Worm (Caenorhabditis elegans) whole organism, late embryonic: ENCODE data around the gene R07B1.13.

Experiments
- C08G9.2 ChIP-seq: sonication (generic microtip); optimal IDR thresholded peaks from 2 replicates; lab custom pipeline; 2016; ENCODE audit warnings: mild to moderate bottlenecking, missing genetic modification characterization, moderate library complexity, missing compliant biosample characterization
- C38D4.7 ChIP-seq: fragments of 200-800 bp; sonication (Bioruptor generic); optimal IDR thresholded peaks from 2 replicates; lab custom pipeline; 2018; ENCODE audit warnings: mild to moderate bottlenecking, missing genetic modification characterization, moderate library complexity, missing compliant biosample characterization
- F13H6.1 ChIP-seq: sonication (generic microtip); optimal IDR thresholded peaks from 2 replicates; lab custom pipeline; 2016; ENCODE audit warnings: missing genetic modification characterization, missing compliant biosample characterization
- ahr-1 ChIP-seq: sonication (generic microtip); optimal IDR thresholded peaks from 2 replicates; lab custom pipeline; 2016; ENCODE audit warnings: missing genetic modification characterization, missing compliant biosample characterization
- ama-1 ChIP-seq: fragments of 150-350 bp; optimal IDR thresholded peaks from 2 replicates; lab custom pipeline; 2014
- ceh-14 ChIP-seq: sonication (generic microtip); optimal IDR thresholded peaks from 2 replicates; lab custom pipeline; 2016; ENCODE audit warnings: missing genotype, missing genetic modification characterization, missing compliant biosample characterization
- ceh-18 ChIP-seq: sonication (generic microtip); optimal IDR thresholded peaks from 2 replicates; lab custom pipeline; 2016; ENCODE audit warnings: missing genetic modification characterization, missing compliant biosample characterization
- ceh-2 ChIP-seq: sonication (generic microtip); optimal IDR thresholded peaks from 2 replicates; lab custom pipeline; 2016; ENCODE audit warnings: missing genotype, missing genetic modification characterization, missing compliant biosample characterization
- ceh-30 ChIP-seq: fragments of 150-350 bp; optimal IDR thresholded peaks from 2 replicates; lab custom pipeline; 2014; ENCODE audit warnings: missing biosample characterization, missing genetic modification characterization
- ceh-31 ChIP-seq: sonication (generic microtip); optimal IDR thresholded peaks from 2 replicates; lab custom pipeline; 2016; ENCODE audit warnings: missing genetic modification characterization, missing compliant biosample characterization
- ceh-34 ChIP-seq: sonication (generic microtip); optimal IDR thresholded peaks from 2 replicates; lab custom pipeline; 2016; ENCODE audit warnings: mild to moderate bottlenecking, missing genetic modification characterization, missing compliant biosample characterization
- ceh-45 ChIP-seq: fragments of 200-800 bp; sonication (Bioruptor generic); IDR thresholded peaks from 2 replicates; pipeline ENCODE4 v1.3.6; 2022; ENCODE audit warnings: missing genetic modification reagents, missing genetic modification characterization, missing compliant biosample characterization
- ceh-48 ChIP-seq: sonication (generic microtip); optimal IDR thresholded peaks from 2 replicates; lab custom pipeline; 2016; ENCODE audit warnings: missing genetic modification characterization, inconsistent platforms, missing compliant biosample characterization
- ceh-9 ChIP-seq: sonication (generic microtip); optimal IDR thresholded peaks from 2 replicates; lab custom pipeline; 2016; ENCODE audit warnings: mild to moderate bottlenecking, missing genetic modification characterization, inconsistent platforms, missing compliant biosample characterization
- dve-1 ChIP-seq: sonication (generic microtip); optimal IDR thresholded peaks from 2 replicates; lab custom pipeline; 2017; ENCODE audit warnings: antibody characterized with exemption, mild to moderate bottlenecking, missing genetic modification characterization, missing compliant biosample characterization
- elt-2 ChIP-seq: sonication (generic microtip); optimal IDR thresholded peaks from 2 replicates; lab custom pipeline; 2016; ENCODE audit warnings: missing genetic modification reagents, missing genetic modification characterization, missing compliant biosample characterization
- elt-4 ChIP-seq: sonication (generic microtip); optimal IDR thresholded peaks from 2 replicates; lab custom pipeline; 2016; ENCODE audit warnings: missing genetic modification characterization, missing compliant biosample characterization
- eyg-1 ChIP-seq: sonication (generic microtip); optimal IDR thresholded peaks from 2 replicates; lab custom pipeline; 2016; ENCODE audit warnings: missing genotype, missing genetic modification characterization, missing compliant biosample characterization
- fax-1 ChIP-seq: sonication (generic microtip); optimal IDR thresholded peaks from 2 replicates; lab custom pipeline; 2016; ENCODE audit warnings: missing genotype, missing genetic modification characterization, missing compliant biosample characterization
- fkh-10 ChIP-seq: fragments of 150-350 bp; optimal IDR thresholded peaks from 2 replicates; lab custom pipeline; 2014; ENCODE audit warnings: missing biosample characterization, missing genetic modification reagents, missing genetic modification characterization
- fkh-6 ChIP-seq: sonication (generic microtip); optimal IDR thresholded peaks from 2 replicates; lab custom pipeline; 2016; ENCODE audit warnings: missing genetic modification characterization, missing compliant biosample characterization
- gmeb-2 ChIP-seq: sonication (generic microtip); optimal IDR thresholded peaks from 2 replicates; lab custom pipeline; 2016; ENCODE audit warnings: missing genetic modification characterization, inconsistent platforms, missing compliant biosample characterization
- hlh-13 ChIP-seq: fragments of 200-800 bp; sonication (Bioruptor generic); optimal IDR thresholded peaks from 2 replicates; lab custom pipeline; 2018; ENCODE audit warnings: mild to moderate bottlenecking, missing genetic modification characterization, missing compliant biosample characterization
- hlh-15 ChIP-seq: sonication (generic microtip); optimal IDR thresholded peaks from 2 replicates; lab custom pipeline; 2016; ENCODE audit warnings: missing genetic modification characterization, missing compliant biosample characterization
- hlh-6 ChIP-seq: sonication (generic microtip); optimal IDR thresholded peaks from 2 replicates; lab custom pipeline; 2016; ENCODE audit warnings: missing genotype, missing genetic modification characterization, missing compliant biosample characterization
- hlh-8 ChIP-seq: sonication (generic microtip); optimal IDR thresholded peaks from 2 replicates; lab custom pipeline; 2016; ENCODE audit warnings: missing genotype, missing genetic modification characterization, missing compliant biosample characterization
- lim-6 ChIP-seq: sonication (generic microtip); optimal IDR thresholded peaks from 2 replicates; lab custom pipeline; 2016; ENCODE audit warnings: missing genetic modification characterization, missing compliant biosample characterization
- lin-11 ChIP-seq: fragments of 200-800 bp; sonication (Bioruptor generic); optimal IDR thresholded peaks from 2 replicates; lab custom pipeline; 2018; ENCODE audit warnings: mild to moderate bottlenecking, missing genetic modification characterization, missing compliant biosample characterization
- madf-2 ChIP-seq: sonication (generic microtip); optimal IDR thresholded peaks from 2 replicates; lab custom pipeline; 2017; ENCODE audit warnings: missing genetic modification characterization, missing compliant biosample characterization
- nfya-1 ChIP-seq: sonication (generic microtip); optimal IDR thresholded peaks from 2 replicates; lab custom pipeline; 2017; ENCODE audit warnings: missing genetic modification characterization, mild to moderate bottlenecking, missing compliant biosample characterization, antibody characterized with exemption, moderate library complexity
- nhr-11 ChIP-seq: fragments of 150-350 bp; optimal IDR thresholded peaks from 2 replicates; lab custom pipeline; 2014; ENCODE audit warnings: missing biosample characterization, missing genetic modification characterization
- nhr-232 ChIP-seq: sonication (generic microtip); optimal IDR thresholded peaks from 2 replicates; lab custom pipeline; 2016; ENCODE audit warnings: missing genetic modification characterization, missing compliant biosample characterization
- npax-4 ChIP-seq: sonication (generic microtip); optimal IDR thresholded peaks from 2 replicates; lab custom pipeline; 2016; ENCODE audit warnings: missing genetic modification characterization, missing compliant biosample characterization
- pha-2 ChIP-seq: sonication (generic microtip); optimal IDR thresholded peaks from 2 replicates; lab custom pipeline; 2017; ENCODE audit warnings: mild to moderate bottlenecking, missing genetic modification characterization, missing compliant biosample characterization
- pha-4 ChIP-seq: fragments of 150-350 bp; optimal IDR thresholded peaks from 2 replicates; lab custom pipeline; 2018; ENCODE audit warnings: missing biosample characterization, missing genetic modification reagents, missing genetic modification characterization
- pros-1 ChIP-seq: fragments of 150-350 bp; optimal IDR thresholded peaks from 2 replicates; lab custom pipeline; 2014; ENCODE audit warnings: missing biosample characterization, missing genetic modification reagents, missing genetic modification characterization
- ref-2 ChIP-seq: sonication (generic microtip); optimal IDR thresholded peaks from 2 replicates; lab custom pipeline; 2016; ENCODE audit warnings: missing genetic modification characterization, missing compliant biosample characterization
- rnt-1 ChIP-seq: sonication (generic microtip); optimal IDR thresholded peaks from 2 replicates; lab custom pipeline; 2016; ENCODE audit warnings: missing genetic modification characterization, missing compliant biosample characterization
- sdc-2 ChIP-seq: sonication (generic microtip); optimal IDR thresholded peaks from 2 replicates; lab custom pipeline; 2016; ENCODE audit warnings: missing genotype, missing genetic modification characterization, missing compliant biosample characterization
- sox-4 ChIP-seq: sonication (generic microtip); optimal IDR thresholded peaks from 2 replicates; lab custom pipeline; 2017; ENCODE audit warnings: mild to moderate bottlenecking, missing genetic modification characterization, inconsistent platforms, missing compliant biosample characterization
- syd-9 ChIP-seq: sonication (generic microtip); optimal IDR thresholded peaks from 2 replicates; lab custom pipeline; 2016; ENCODE audit warnings: mild to moderate bottlenecking, missing genetic modification characterization, moderate library complexity, missing compliant biosample characterization
- tbx-2 ChIP-seq: sonication (generic microtip); optimal IDR thresholded peaks from 2 replicates; lab custom pipeline; 2016; ENCODE audit warnings: missing genetic modification characterization, missing compliant biosample characterization
- tbx-7 ChIP-seq: sonication (generic microtip); optimal IDR thresholded peaks from 2 replicates; lab custom pipeline; 2016; ENCODE audit warnings: missing genotype, missing genetic modification characterization, missing compliant biosample characterization
- ttx-3 ChIP-seq: sonication (generic microtip); optimal IDR thresholded peaks from 2 replicates; lab custom pipeline; 2016; ENCODE audit warnings: missing genetic modification reagents, missing genetic modification characterization, missing compliant biosample characterization
- unc-55 ChIP-seq: sonication (generic microtip); optimal IDR thresholded peaks from 2 replicates; lab custom pipeline; 2017; ENCODE audit warnings: missing biosample characterization, missing genetic modification reagents, missing genetic modification characterization
- unc-86 ChIP-seq: sonication (generic microtip); optimal IDR thresholded peaks from 2 replicates; lab custom pipeline; 2016; ENCODE audit warnings: missing genetic modification characterization, missing compliant biosample characterization

Gene R07B1.13

DNA sequence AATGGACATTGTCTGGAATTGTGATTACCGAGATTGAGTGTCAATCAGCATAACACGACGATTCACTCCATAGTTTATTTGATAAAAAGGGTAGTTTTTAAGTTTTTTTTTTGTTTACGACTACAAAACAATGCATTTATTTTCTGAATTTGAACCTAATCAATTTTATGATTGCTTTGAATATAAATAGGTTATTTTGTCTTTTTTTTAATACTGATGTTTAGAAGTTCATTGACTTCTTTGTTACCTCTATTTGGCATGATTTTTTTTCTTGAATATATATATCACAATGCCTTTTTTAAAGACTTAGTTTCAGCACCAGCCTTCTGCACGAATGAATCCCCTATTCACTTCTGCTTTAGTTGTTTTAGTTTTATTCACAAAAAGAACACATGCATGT, at the start of gene R07B1.13:
TSS of gene R07B1.13 (plus strand) at position 301 of the 400 bp plus-strand sequence.
- TF ChIP-seq fkh-10 = no peak
- TF ChIP-seq C38D4.7 (GFP tag; lab: Kevin White, UChicago) = no peak
- TF ChIP-seq ceh-45 (GFP tag; lab: Robert Waterston, UW) = no peak
- TF ChIP-seq ref-2 (tag; lab: Kevin White, UChicago) = no peak
- TF ChIP-seq ceh-2 = no peak
- no peak for TF ChIP-seq rnt-1 (tag; lab: Kevin White, UChicago)
- TF ChIP-seq nhr-232 = no peak
- no peak for TF ChIP-seq hlh-6 (tag; lab: Kevin White, UChicago)
- no peak for TF ChIP-seq ceh-18
- TF ChIP-seq ceh-30 (tag; lab: Kevin White, UChicago) = no peak
- TF ChIP-seq ceh-34 = no peak
- no peak for TF ChIP-seq ahr-1 (tag; lab: Kevin White, UChicago)
- no peak for TF ChIP-seq sox-4
- TF ChIP-seq gmeb-2 (tag; lab: Kevin White, UChicago) = no peak
- TF ChIP-seq nhr-11 (tag; lab: Kevin White, UChicago) = no peak
- no peak for TF ChIP-seq elt-4 (tag; lab: Kevin White, UChicago)
- TF ChIP-seq syd-9 (tag; lab: Kevin White, UChicago) = no peak
- no peak for TF ChIP-seq unc-86 (tag; lab: Kevin White, UChicago)
- TF ChIP-seq hlh-8 = no peak
- TF ChIP-seq elt-2 = no peak

DNA sequence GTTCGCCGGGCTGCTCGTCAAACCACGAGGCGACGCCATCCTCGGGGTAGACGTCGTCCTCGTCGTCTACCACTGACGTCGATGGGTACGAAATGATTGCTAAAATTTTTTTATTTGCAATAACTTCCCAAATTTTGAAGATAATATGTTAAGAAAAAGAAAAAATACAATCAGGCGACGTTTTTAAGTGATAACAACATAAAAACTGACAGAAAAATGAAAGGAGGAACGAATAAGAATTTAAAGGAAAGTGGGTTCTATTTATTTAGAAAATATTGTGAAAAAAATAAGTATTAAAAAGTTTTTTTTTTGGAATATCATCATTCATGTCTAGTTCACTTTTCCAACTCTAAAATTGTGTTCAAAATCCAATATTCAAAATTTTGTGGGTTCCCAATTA, 47.4 kb upstream of the R07B1.13 start, which contains the start of gene dpy-22:
TSS of gene dpy-22 (minus strand) at position 101 of the 400 bp plus-strand sequence.
- TF ChIP-seq hlh-13 (GFP tag; lab: Kevin White, UChicago) = no peak
- no peak for TF ChIP-seq pros-1 (tag; lab: Kevin White, UChicago)
- no peak for TF ChIP-seq nhr-11 (tag; lab: Kevin White, UChicago)
- no peak for TF ChIP-seq eyg-1 (tag; lab: Kevin White, UChicago)
- no peak for TF ChIP-seq ceh-48 (tag; lab: Kevin White, UChicago)
- TF ChIP-seq ttx-3 (tag; lab: Kevin White, UChicago) = no peak
- TF ChIP-seq pha-2 (tag; lab: Kevin White, UChicago) = no peak

- TF ChIP-seq npax-4 (tag; lab: Kevin White, UChicago) = no peak
- TF ChIP-seq madf-2 (tag; lab: Kevin White, UChicago) = no peak
- no peak for TF ChIP-seq ceh-14 (tag; lab: Kevin White, UChicago)
- TF ChIP-seq hlh-15 = no peak
- TF ChIP-seq lim-6 = no peak
- peak; percentile 59 for TF ChIP-seq ceh-31 (tag; lab: Kevin White, UChicago)
- TF ChIP-seq nfya-1 (tag; lab: Kevin White, UChicago) = peak; percentile 65
- TF ChIP-seq tbx-2 (tag; lab: Kevin White, UChicago) = peak; percentile 55
- peak; percentile 39 for TF ChIP-seq pros-1 (tag; lab: Kevin White, UChicago)
- peak; percentile 17 for TF ChIP-seq ceh-2
- no peak for TF ChIP-seq F13H6.1 (tag; lab: Kevin White, UChicago)
- no peak for TF ChIP-seq lin-11 (tag; lab: Kevin White, UChicago)
- TF ChIP-seq pha-4 (tag; lab: Kevin White, UChicago) = no peak
- no peak for TF ChIP-seq tbx-7
- TF ChIP-seq ceh-18 = no peak
- no peak for TF ChIP-seq hlh-6 (tag; lab: Kevin White, UChicago)
- no peak for TF ChIP-seq sox-4
- TF ChIP-seq elt-2 = no peak
- TF ChIP-seq unc-55 (GFP tag; lab: Kevin White, UChicago) = peak; percentile 3
- no peak for TF ChIP-seq ceh-30 (tag; lab: Kevin White, UChicago)
- TF ChIP-seq ceh-48 (tag; lab: Kevin White, UChicago) = peak; percentile 2
- TF ChIP-seq ceh-9 (tag; lab: Kevin White, UChicago) = no peak
- TF ChIP-seq rnt-1 (tag; lab: Kevin White, UChicago) = no peak
- no peak for TF ChIP-seq ama-1
- TF ChIP-seq fax-1 = no peak
- no peak for TF ChIP-seq syd-9 (tag; lab: Kevin White, UChicago)
- TF ChIP-seq nhr-11 (tag; lab: Kevin White, UChicago) = no peak
- no peak for TF ChIP-seq hlh-8
- TF ChIP-seq C08G9.2 = no peak
- TF ChIP-seq unc-86 (tag; lab: Kevin White, UChicago) = no peak
- peak; percentile 64 for TF ChIP-seq ref-2 (tag; lab: Kevin White, UChicago)
- peak; percentile 34 for TF ChIP-seq sdc-2
- TF ChIP-seq fkh-6 (tag; lab: Kevin White, UChicago) = peak; percentile 21
- TF ChIP-seq dve-1 = peak; percentile 7
- no peak for TF ChIP-seq C38D4.7 (GFP tag; lab: Kevin White, UChicago)
These were observed 46.9 kb upstream of the R07B1.13 start for ce11 chrX:9822606-9823264.
